1 fruit fly cellular context compared by ENCODE assay signal in genomic region chr3R:16502595-16503305, dm6.
TF ChIP-seq lines count a peak whose summit lies in the region.

TSS of gene CG42342 (plus strand) at chr3R:16502770.

TF ChIP-seq in whole organism, embryonic, 481 proteins besides CTCF, POLR2A, EP300 and RAD21 (continued from another document):
- TF ChIP-seq wek (GFP tag; optimal IDR thresholded peaks at IDR 0.05; lab: Kevin White, UChicago) = no peak
- no peak for TF ChIP-seq Sry-β (GFP tag; optimal IDR thresholded peaks at IDR 0.05; lab: Kevin White, UChicago)
- TF ChIP-seq Antp (GFP tag; optimal IDR thresholded peaks at IDR 0.05; lab: Kevin White, UChicago) = no peak
- no peak for TF ChIP-seq Mrtf (GFP tag; IDR thresholded peaks at IDR 0.05; lab: Robert Waterston, UW)
- TF ChIP-seq peb (GFP tag; IDR thresholded peaks at IDR 0.05; lab: Robert Waterston, UW) = no peak
- no peak for TF ChIP-seq exex (tag; optimal IDR thresholded peaks at IDR 0.05; lab: Kevin White, UChicago)
- no peak for TF ChIP-seq inv (GFP tag; IDR thresholded peaks at IDR 0.05; lab: Robert Waterston, UW; ENCODE audit: partially characterized antibody)
- no peak for TF ChIP-seq CG17186 (GFP tag; optimal IDR thresholded peaks at IDR 0.05; lab: Kevin White, UChicago)
- no peak for TF ChIP-seq tll (GFP tag; optimal IDR thresholded peaks at IDR 0.05; lab: Kevin White, UChicago)
- no peak for TF ChIP-seq Lpt (GFP tag; optimal IDR thresholded peaks at IDR 0.05; lab: Kevin White, UChicago)
- 0 out of 3 replicates have a peak, but pooled peaks have one; percentile 47 for TF ChIP-seq CG6791 (GFP tag; IDR thresholded peaks at IDR 0.05; lab: Robert Waterston, UW; ENCODE audit: partially characterized antibody)
- TF ChIP-seq CG16815 (GFP tag; optimal IDR thresholded peaks at IDR 0.05; lab: Kevin White, UChicago) = no peak
- no peak for TF ChIP-seq Pdp1 (GFP tag; optimal IDR thresholded peaks at IDR 0.05; lab: Kevin White, UChicago)
- no peak for TF ChIP-seq Hmx (GFP tag; optimal IDR thresholded peaks at IDR 0.05; lab: Kevin White, UChicago)
- no peak for TF ChIP-seq B-H1 (GFP tag; IDR thresholded peaks at IDR 0.05; lab: Robert Waterston, UW)
- no peak for TF ChIP-seq CG18011 (GFP tag; optimal IDR thresholded peaks at IDR 0.05; lab: Kevin White, UChicago)
- TF ChIP-seq CG1602 (GFP tag; optimal IDR thresholded peaks at IDR 0.05; lab: Kevin White, UChicago) = no peak
- no peak for TF ChIP-seq kah (GFP tag; optimal IDR thresholded peaks at IDR 0.05; lab: Kevin White, UChicago)
- no peak for TF ChIP-seq CG16813 (GFP tag; IDR thresholded peaks at IDR 0.05; lab: Robert Waterston, UW; ENCODE audit: partially characterized antibody)
- peak; percentile 38 for TF ChIP-seq gcm (GFP tag; optimal IDR thresholded peaks at IDR 0.05; lab: Kevin White, UChicago)
- 0 out of 3 replicates have a peak, but pooled peaks have one; percentile 6 for TF ChIP-seq ci (GFP tag; IDR thresholded peaks at IDR 0.05; lab: Robert Waterston, UW)
- TF ChIP-seq CG11085 (GFP tag; IDR thresholded peaks at IDR 0.05; lab: Robert Waterston, UW) = no peak
- no peak for TF ChIP-seq p53 (GFP tag; optimal IDR thresholded peaks at IDR 0.05; lab: Kevin White, UChicago)
- TF ChIP-seq Deaf1 (tag; optimal IDR thresholded peaks at IDR 0.05; lab: Kevin White, UChicago) = peak; percentile 42
- TF ChIP-seq PHDP (tag; optimal IDR thresholded peaks at IDR 0.05; lab: Kevin White, UChicago) = no peak
- TF ChIP-seq jigr1 (GFP tag; IDR thresholded peaks at IDR 0.05; lab: Robert Waterston, UW) = no peak
- TF ChIP-seq CG2712 (tag; optimal IDR thresholded peaks at IDR 0.05; lab: Kevin White, UChicago) = no peak
- no peak for TF ChIP-seq GATAe (GFP tag; conservative IDR thresholded peaks at IDR 0.05; lab: Robert Waterston, UW)
- no peak for TF ChIP-seq CG32772 (GFP tag; IDR thresholded peaks at IDR 0.05; lab: Robert Waterston, UW)
- peak; percentile 88 for TF ChIP-seq CG3163 (GFP tag; optimal IDR thresholded peaks at IDR 0.05; lab: Kevin White, UChicago)
- no peak for TF ChIP-seq CG12104 (GFP tag; optimal IDR thresholded peaks at IDR 0.05; lab: Kevin White, UChicago)
- peak; percentile 36; the same call in 1 of the 2 replicates for TF ChIP-seq bbx (GFP tag; IDR thresholded peaks at IDR 0.05; lab: Robert Waterston, UW; ENCODE audit: partially characterized antibody)
- no peak for TF ChIP-seq CG8765 (GFP tag; IDR thresholded peaks at IDR 0.05; lab: Robert Waterston, UW)
- no peak for TF ChIP-seq CG8290 (GFP tag; optimal IDR thresholded peaks at IDR 0.05; lab: Kevin White, UChicago)
- TF ChIP-seq CG8290 (tag; optimal IDR thresholded peaks at IDR 0.05; lab: Kevin White, UChicago) = peak in 1 of 2 experiments; percentile 40
- TF ChIP-seq cas (GFP tag; IDR thresholded peaks at IDR 0.05; lab: Robert Waterston, UW) = no peak
- no peak for TF ChIP-seq CG9727 (GFP tag; optimal IDR thresholded peaks at IDR 0.05; lab: Kevin White, UChicago)
- no peak for TF ChIP-seq pnt (GFP tag; optimal IDR thresholded peaks at IDR 0.05; lab: Kevin White, UChicago)
- no peak for TF ChIP-seq CG17829 (tag; optimal IDR thresholded peaks at IDR 0.05; lab: Kevin White, UChicago)
- TF ChIP-seq otp (GFP tag; IDR thresholded peaks at IDR 0.05; lab: Robert Waterston, UW) = 0 out of 3 replicates have a peak, but pooled peaks have one; percentile 14
- no peak for TF ChIP-seq mirr (GFP tag; optimal IDR thresholded peaks at IDR 0.05; lab: Kevin White, UChicago)
- TF ChIP-seq CG4424 (GFP tag; optimal IDR thresholded peaks at IDR 0.05; lab: Kevin White, UChicago) = no peak
- peak; percentile 99 for TF ChIP-seq CG5180 (GFP tag; optimal IDR thresholded peaks at IDR 0.05; lab: Kevin White, UChicago)
- no peak for TF ChIP-seq CG6689 (GFP tag; IDR thresholded peaks at IDR 0.05; lab: Robert Waterston, UW)
- no peak for TF ChIP-seq ro (GFP tag; IDR thresholded peaks at IDR 0.05; lab: Robert Waterston, UW)
- peak; percentile 3 for TF ChIP-seq D19A (tag; optimal IDR thresholded peaks at IDR 0.05; lab: Kevin White, UChicago)
- TF ChIP-seq CG11695 (GFP tag; IDR thresholded peaks at IDR 0.05; lab: Robert Waterston, UW) = no peak
- TF ChIP-seq dmrt99B (tag; optimal IDR thresholded peaks at IDR 0.05; lab: Kevin White, UChicago) = no peak
- TF ChIP-seq Fer1 (GFP tag; optimal IDR thresholded peaks at IDR 0.05; lab: Kevin White, UChicago) = peak; percentile 6
- TF ChIP-seq Abd-B (GFP tag; optimal IDR thresholded peaks at IDR 0.05; lab: Kevin White, UChicago) = no peak
- peak; percentile 46 for TF ChIP-seq chm (GFP tag; IDR thresholded peaks at IDR 0.05; lab: Robert Waterston, UW)
